Fruit fly (Drosophila melanogaster): Measurements from ENCODE around the gene tim.

tim gene

DNA sequence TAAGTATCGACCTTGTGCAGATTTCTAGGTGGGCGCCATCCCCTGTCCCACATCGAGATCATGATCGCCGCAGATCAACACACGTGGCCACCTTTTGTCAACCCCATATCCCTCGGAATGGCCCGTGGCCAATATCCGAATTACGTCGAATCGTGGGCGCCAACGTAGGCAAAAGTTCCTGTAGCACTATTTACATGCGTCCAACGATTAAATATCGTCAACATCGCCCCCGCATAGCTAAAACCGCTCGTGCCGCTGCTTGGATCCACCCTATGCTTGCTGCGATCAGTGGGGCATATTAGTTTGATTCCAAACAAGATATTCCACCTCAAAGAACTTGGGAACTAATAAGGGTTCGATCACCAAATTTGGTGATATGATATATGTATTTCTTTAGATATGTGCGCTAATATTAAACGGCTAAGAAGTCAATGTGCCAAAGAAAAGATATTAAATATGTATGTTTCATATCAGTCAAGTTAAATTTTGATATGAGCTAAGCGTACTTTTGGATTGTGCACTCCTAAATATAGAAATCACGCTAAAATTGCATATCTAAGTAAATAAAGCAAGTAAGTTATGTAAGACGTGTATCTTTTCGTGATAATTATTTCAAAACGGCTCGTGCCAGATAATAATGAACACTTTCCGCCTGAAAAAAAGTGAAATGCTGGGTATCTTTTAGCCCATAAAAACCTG is 30.7 kb downstream of the tim start (continued):
- TF ChIP-seq YL-1 (GFP tag; optimal IDR thresholded peaks at IDR 0.05) (no peak), Bteb2 (GFP tag; optimal IDR thresholded peaks at IDR 0.05) (peak; percentile 50), hbn (GFP tag; IDR thresholded peaks at IDR 0.05; ENCODE audit: partially characterized antibody) (no peak), shn (GFP tag; optimal IDR thresholded peaks at IDR 0.05) (peak; percentile 60), CG13775 (GFP tag; optimal IDR thresholded peaks at IDR 0.05) (peak; percentile 58), chn (GFP tag; optimal IDR thresholded peaks at IDR 0.05) (peak; percentile 36), ranshi (GFP tag; IDR thresholded peaks at IDR 0.05) (peak; percentile 49), CG32532 (GFP tag; IDR thresholded peaks at IDR 0.05) (peak; percentile 59), Hmr (GFP tag; optimal IDR thresholded peaks at IDR 0.05) (peak; percentile 28), CG8290 (GFP tag; optimal IDR thresholded peaks at IDR 0.05) (no peak), CG8290 (tag; optimal IDR thresholded peaks at IDR 0.05) (peak in 1 of 2 experiments; percentile 68), sc (optimal IDR thresholded peaks at IDR 0.05) (no peak), sc (GFP tag; optimal IDR thresholded peaks at IDR 0.05) (no peak), Med (GFP tag) (peak; percentile 72), CG14014 (GFP tag; IDR thresholded peaks at IDR 0.05) (peak; percentile 48; the same call in 1 of the 2 replicates), CG2678 (tag; optimal IDR thresholded peaks at IDR 0.05) (peak; percentile 58), ind (GFP tag; optimal IDR thresholded peaks at IDR 0.05) (peak; percentile 15), CG18011 (GFP tag; optimal IDR thresholded peaks at IDR 0.05) (no peak), gem (tag; optimal IDR thresholded peaks at IDR 0.05) (peak; percentile 64), CHES-1-like (GFP tag; optimal IDR thresholded peaks at IDR 0.05) (peak; percentile 45), otp (GFP tag; IDR thresholded peaks at IDR 0.05) (no peak), CG12659 (GFP tag; optimal IDR thresholded peaks at IDR 0.05) (peak; percentile 45), phol (tag; optimal IDR thresholded peaks at IDR 0.05) (peak; percentile 21), CG2712 (tag; optimal IDR thresholded peaks at IDR 0.05) (peak; percentile 46), pan (optimal IDR thresholded peaks at IDR 0.05) (peak in 1 of 2 experiments; percentile 11), pan (GFP tag; optimal IDR thresholded peaks at IDR 0.05 in 1 of 2, IDR thresholded peaks at IDR 0.05 in 1 of 2) (no peak), cwo (GFP tag; optimal IDR thresholded peaks at IDR 0.05) (peak; percentile 76), CG17385 (GFP tag; optimal IDR thresholded peaks at IDR 0.05) (peak; percentile 39), row (GFP tag; IDR thresholded peaks at IDR 0.05) (peak; percentile 76), zfh2 (GFP tag; optimal IDR thresholded peaks at IDR 0.05) (peak; percentile 42), ase (GFP tag; IDR thresholded peaks at IDR 0.05) (0 out of 3 replicates have a peak, but pooled peaks have one; percentile 22), grau (tag; optimal IDR thresholded peaks at IDR 0.05) (peak; percentile 56), B-H1 (GFP tag; IDR thresholded peaks at IDR 0.05) (peak; percentile 27; the same call in 1 of the 3 replicates), tin (GFP tag; optimal IDR thresholded peaks at IDR 0.05) (peak; percentile 33), CG9727 (GFP tag; optimal IDR thresholded peaks at IDR 0.05) (peak; percentile 58), C15 (GFP tag; IDR thresholded peaks at IDR 0.05) (no peak), dmrt99B (tag; optimal IDR thresholded peaks at IDR 0.05) (peak; percentile 53), HLH54F (GFP tag; optimal IDR thresholded peaks at IDR 0.05) (peak; percentile 51), Dp (GFP tag; optimal IDR thresholded peaks at IDR 0.05) (no peak), esg (GFP tag; conservative IDR thresholded peaks at IDR 0.05) (0 out of 2 replicates have a peak, but pooled peaks have one; percentile 6), sd (tag; optimal IDR thresholded peaks at IDR 0.05) (peak; percentile 38), Scr (GFP tag; IDR thresholded peaks at IDR 0.05; ENCODE audit: partially characterized antibody) (0 out of 2 replicates have a peak, but pooled peaks have one; percentile 19), CG8388 (GFP tag; optimal IDR thresholded peaks at IDR 0.05) (peak; percentile 15), bab2 (GFP tag; optimal IDR thresholded peaks at IDR 0.05) (no peak), CG4328 (GFP tag; optimal IDR thresholded peaks at IDR 0.05) (no peak), sisA (GFP tag; IDR thresholded peaks at IDR 0.05) (peak; percentile 21; the same call in 1 of the 2 replicates), CG10209 (GFP tag; optimal IDR thresholded peaks at IDR 0.05) (peak; percentile 52), ssp (GFP tag; IDR thresholded peaks at IDR 0.05) (no peak), CG13424 (tag; optimal IDR thresholded peaks at IDR 0.05) (peak; percentile 48), dpn (GFP tag; optimal IDR thresholded peaks at IDR 0.05) (peak; percentile 50 to 64)
